1 fruit fly cellular context compared by ENCODE assay signal in genomic region chr3R:7967801-7968200, dm6.
TF ChIP-seq lines count a peak whose summit lies in the region.

No protein-coding gene starts in this region.

TF ChIP-seq in whole organism, wandering third instar larva, 38 proteins besides CTCF, POLR2A, EP300 and RAD21 (continued from another document):
- TF ChIP-seq CG32264 (GFP tag; optimal IDR thresholded peaks at IDR 0.05; lab: Kevin White, UChicago), result no peak
- no peak for TF ChIP-seq Mio (GFP tag; optimal IDR thresholded peaks at IDR 0.05; lab: Kevin White, UChicago)
- TF ChIP-seq Myc (optimal IDR thresholded peaks at IDR 0.05; lab: Kevin White, UChicago), result no peak
- no peak for TF ChIP-seq OdsH (GFP tag; optimal IDR thresholded peaks at IDR 0.05; lab: Kevin White, UChicago)
- no peak for TF ChIP-seq brk (GFP tag; optimal IDR thresholded peaks at IDR 0.05; lab: Kevin White, UChicago)
- TF ChIP-seq Hr78 (GFP tag; optimal IDR thresholded peaks at IDR 0.05; lab: Kevin White, UChicago), result no peak
